Fruit fly (Drosophila melanogaster): ENCODE measurements around the gene Tk.

DNA sequence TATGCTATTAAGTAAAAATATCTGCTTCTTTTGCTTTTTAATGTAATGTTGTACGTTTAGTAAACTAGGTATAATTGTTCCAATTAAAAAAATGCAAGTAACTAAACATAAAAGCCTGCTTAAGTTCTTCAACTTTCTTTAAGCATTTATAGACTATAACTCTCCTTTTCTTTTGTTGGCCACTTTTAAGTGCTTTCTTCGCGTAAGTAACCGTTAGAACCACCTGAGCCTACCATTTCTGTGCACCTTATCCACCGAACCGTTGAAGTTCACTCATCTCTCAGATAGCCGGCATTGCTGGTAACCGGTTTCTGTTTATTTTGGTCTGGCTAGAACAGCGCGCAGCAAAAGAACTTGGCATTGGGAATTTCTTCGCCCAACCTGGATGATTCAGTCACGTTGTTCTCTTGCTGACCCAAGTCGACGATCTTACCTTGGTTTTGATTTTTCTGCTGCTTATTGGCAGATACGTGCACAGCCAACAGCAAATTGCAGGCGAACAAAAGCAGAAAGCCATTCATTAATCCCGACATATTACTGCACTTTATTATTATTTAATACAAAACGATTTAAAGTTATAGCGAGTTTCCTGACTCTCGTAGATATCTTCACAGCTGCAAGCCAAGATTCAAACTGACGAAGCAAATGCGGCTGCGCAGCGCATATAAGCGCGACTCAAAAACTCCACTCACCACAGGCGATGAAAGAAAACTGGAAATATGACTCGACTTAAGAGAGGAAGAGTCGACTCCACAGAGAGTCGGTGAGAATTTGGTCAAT is 28.5 kb downstream of the Tk start, which contains the start of gene CG10005:
- TF ChIP-seq gro (GFP tag; optimal IDR thresholded peaks at IDR 0.05): no peak
- no peak for TF ChIP-seq Bteb2 (GFP tag; optimal IDR thresholded peaks at IDR 0.05)
- TF ChIP-seq CG14667 (GFP tag; IDR thresholded peaks at IDR 0.05): no peak
- no peak for TF ChIP-seq hth (optimal IDR thresholded peaks at IDR 0.05)
